Worm (Caenorhabditis elegans) whole organism, L4 larva: ENCODE results near the gene F47B8.8.

Experiments
- Y48G9A.11 ChIP-seq: fragments of 200-800 bp; sonication (Bioruptor generic); IDR thresholded peaks from 2 replicates; pipeline ENCODE4 v1.3.6; 2022; ENCODE audit warnings: missing genetic modification reagents, missing genetic modification characterization, missing compliant biosample characterization
- ceh-32 ChIP-seq: sonication (generic microtip); optimal IDR thresholded peaks from 2 replicates; lab custom pipeline; 2016; ENCODE audit warnings: mild to moderate bottlenecking, missing genetic modification characterization, missing compliant biosample characterization; ENCODE audit not compliant: poor library complexity
- egl-43 ChIP-seq: fragments of 200-800 bp; sonication (Bioruptor generic); IDR thresholded peaks from 2 replicates; pipeline ENCODE4 v1.3.6; 2022; ENCODE audit warnings: missing genetic modification reagents, missing genetic modification characterization, missing compliant biosample characterization
- jun-1 ChIP-seq: fragments of 150-350 bp; optimal IDR thresholded peaks from 2 replicates; lab custom pipeline; 2014; ENCODE audit warnings: missing biosample characterization, missing genetic modification reagents, missing genetic modification characterization
- mdl-1 ChIP-seq, 2 experiments: fragments of 150-350 bp in 1 of 2; sonication (generic microtip) in 1 of 2; optimal IDR thresholded peaks; 2 replicates each; lab custom pipeline; 2014 to 2017; ENCODE audit warnings: missing biosample characterization in 2 of 2, missing genetic modification characterization in 2 of 2
- mdt-29 ChIP-seq: fragments of 200-800 bp; sonication (Bioruptor generic); IDR thresholded peaks from 2 replicates; pipeline ENCODE4 v1.3.6; 2022; ENCODE audit warnings: missing genetic modification reagents, missing genetic modification characterization, missing compliant biosample characterization
- nhr-28 ChIP-seq: fragments of 150-350 bp; optimal IDR thresholded peaks from 2 replicates; lab custom pipeline; 2014; ENCODE audit warnings: missing biosample characterization, missing genetic modification characterization
- nhr-76 ChIP-seq: fragments of 150-350 bp; optimal IDR thresholded peaks from 2 replicates; lab custom pipeline; 2014; ENCODE audit warnings: missing biosample characterization, missing genetic modification characterization
- php-3 ChIP-seq: fragments of 200-800 bp; sonication (Bioruptor generic); IDR thresholded peaks from 2 replicates; pipeline ENCODE4 v1.3.6; 2022; ENCODE audit warnings: missing genetic modification reagents, missing genetic modification characterization, missing compliant biosample characterization
- pqm-1 ChIP-seq: sonication (generic microtip); optimal IDR thresholded peaks from 2 replicates; lab custom pipeline; 2017; ENCODE audit warnings: missing biosample characterization, missing genetic modification characterization
- sdz-12 ChIP-seq: fragments of 200-800 bp; sonication (Bioruptor generic); optimal IDR thresholded peaks from 2 replicates; lab custom pipeline; 2018; ENCODE audit warnings: mild to moderate bottlenecking, missing genetic modification characterization, missing compliant biosample characterization
- unc-130 ChIP-seq: sonication (generic microtip); optimal IDR thresholded peaks from 2 replicates; lab custom pipeline; 2016; ENCODE audit warnings: missing genetic modification reagents, missing genetic modification characterization, missing compliant biosample characterization
- ztf-11 ChIP-seq: fragments of 150-350 bp; optimal IDR thresholded peaks from 2 replicates; lab custom pipeline; 2014; ENCODE audit warnings: missing biosample characterization, missing genetic modification characterization

- no peak for TF ChIP-seq ztf-11 (tag; lab: Kevin White, UChicago)
- no peak for TF ChIP-seq ceh-32 (tag; lab: Kevin White, UChicago)
- no peak for TF ChIP-seq nhr-28 (tag; lab: Kevin White, UChicago)
- TF ChIP-seq mdl-1 (tag; optimal IDR thresholded peaks at IDR 0.05; lab: Kevin White, UChicago), result no peak
- no peak for TF ChIP-seq egl-43
- TF ChIP-seq Y48G9A.11 (GFP tag; lab: Robert Waterston, UW), result no peak
- TF ChIP-seq php-3 (GFP tag; lab: Robert Waterston, UW), result no peak
- no peak for TF ChIP-seq mdt-29 (GFP tag; lab: Robert Waterston, UW)
- no peak for TF ChIP-seq jun-1 (tag; lab: Kevin White, UChicago)
- TF ChIP-seq sdz-12 (GFP tag; lab: Kevin White, UChicago), result no peak
- TF ChIP-seq pqm-1 (tag; lab: Kevin White, UChicago), result no peak
- no peak for TF ChIP-seq unc-130 (GFP tag; lab: Kevin White, UChicago)
- TF ChIP-seq nhr-76, result no peak
These were observed 46.5 kb downstream of the F47B8.8 start for ce11 chrV:14378052-14378451.
